Fruit fly (Drosophila melanogaster) S2 (cell line): Measurements from ENCODE around the gene CG10481.

Source experiments
- CG8478 ChIP-seq: fragments of >200 bp; optimal IDR thresholded peaks from 2 replicates; lab custom pipeline; 2018
- CTCF ChIP-seq, 2 experiments: fragments of >200 bp; optimal IDR thresholded peaks; 2 replicates each; lab custom pipeline; 2018

- TF ChIP-seq CG8478 (lab: Kevin White, UChicago) (no peak), CTCF (optimal IDR thresholded peaks at IDR 0.05; lab: Kevin White, UChicago) (no peak)
Measured at dm6 chr2L:19932523-19932922, 40.2 kb upstream of the CG10481 start.
